Worm (Caenorhabditis elegans): ENCODE results near the gene F18A11.2.
"Not testable (repeated sequence)": the region's sequence is repeated elsewhere in the genome, so short reads cannot be mapped to it uniquely, and the experiment has no call there.

F18A11.2 gene

ce11 chrII:13036717-13037116, 5.2 kb downstream of the F18A11.2 start, which contains the start of gene F18A11.3:
TSS of gene F18A11.3 (minus strand) at chrII:13036841.
- TF ChIP-seq sem-4 (tag; optimal IDR thresholded peaks at IDR 0.05) (no peak), unc-62 (GFP tag; optimal IDR thresholded peaks at IDR 0.05) (no peak), crh-2 (tag; optimal IDR thresholded peaks at IDR 0.05) (peak; percentile 45), nhr-237 (tag; optimal IDR thresholded peaks at IDR 0.05) (no peak), lsy-2 (tag; optimal IDR thresholded peaks at IDR 0.05) (peak in 1 of 2 experiments; percentile 28), unc-55 (GFP tag; optimal IDR thresholded peaks at IDR 0.05) (peak; percentile 6), ZK546.5 (tag; optimal IDR thresholded peaks at IDR 0.05) (no peak), ceh-16 (tag; optimal IDR thresholded peaks at IDR 0.05) (no peak), sma-3 (GFP tag; optimal IDR thresholded peaks at IDR 0.05) (no peak), lin-11 (tag; optimal IDR thresholded peaks at IDR 0.05) (no peak), nhr-129 (tag; optimal IDR thresholded peaks at IDR 0.05) (peak; percentile 31), peb-1 (tag; optimal IDR thresholded peaks at IDR 0.05) (no peak), blmp-1 (tag; optimal IDR thresholded peaks at IDR 0.05; ENCODE audit: insufficient read depth) (no peak), mdl-1 (tag; optimal IDR thresholded peaks at IDR 0.05) (no peak), sma-9 (GFP tag; optimal IDR thresholded peaks at IDR 0.05) (no peak), sma-9 (tag; optimal IDR thresholded peaks at IDR 0.05) (no peak), C34F6.9 (tag; optimal IDR thresholded peaks at IDR 0.05) (peak; percentile 57)

- not testable (repeated sequence) for TF ChIP-seq ama-1 (optimal IDR thresholded peaks at IDR 0.05); nhr-237 (tag; optimal IDR thresholded peaks at IDR 0.05); fos-1 (tag; optimal IDR thresholded peaks at IDR 0.05)
Measured at ce11 chrII:13043433-13044054, 12.0 kb downstream of the F18A11.2 start, which contains the start of gene puf-6. TSS of gene puf-6 (minus strand) at chrII:13043445.

ce11 chrII:13047106-13047505, 15.6 kb downstream of the F18A11.2 start, which contains the start of gene F42G4.7:
TSS of gene F42G4.7 (minus strand) at chrII:13047290.
- TF ChIP-seq C34F6.9, egl-27, ceh-16 (tag; optimal IDR thresholded peaks at IDR 0.05): not testable (repeated sequence)

ce11 chrII:13047609-13048008, 16.1 kb downstream of the F18A11.2 start, which contains the start of gene F42G4.2:
TSS of gene F42G4.2 (plus strand) at chrII:13047909.
- TF ChIP-seq nhr-237, ceh-82, elt-3 (tag; optimal IDR thresholded peaks at IDR 0.05): not testable (repeated sequence)

ce11 chrII:13050050-13050449, 18.6 kb downstream of the F18A11.2 start:
- TF ChIP-seq skn-1 (tag; optimal IDR thresholded peaks at IDR 0.05), result no peak
- no peak for TF ChIP-seq unc-39 (tag; optimal IDR thresholded peaks at IDR 0.05)
- no peak for TF ChIP-seq dmd-4 (tag; optimal IDR thresholded peaks at IDR 0.05)
- TF ChIP-seq peb-1 (tag; optimal IDR thresholded peaks at IDR 0.05), result no peak
- no peak for TF ChIP-seq unc-55 (GFP tag; optimal IDR thresholded peaks at IDR 0.05)
- no peak for TF ChIP-seq lin-13 (GFP tag; optimal IDR thresholded peaks at IDR 0.05)
- TF ChIP-seq blmp-1 (tag; optimal IDR thresholded peaks at IDR 0.05; ENCODE audit: insufficient read depth), result no peak
- TF ChIP-seq snpc-4 (tag; optimal IDR thresholded peaks at IDR 0.05), result peak; percentile 41

ce11 chrII:13053443-13053842, 21.9 kb downstream of the F18A11.2 start:
- TF ChIP-seq blmp-1 (tag; optimal IDR thresholded peaks at IDR 0.05; ENCODE audit: insufficient read depth), result peak; percentile 52
- TF ChIP-seq nhr-21 (tag; optimal IDR thresholded peaks at IDR 0.05), result no peak

ce11 chrII:13056580-13056979, 25.1 kb downstream of the F18A11.2 start, which contains the start of gene zyx-1:
TSS of gene zyx-1 (plus strand) at chrII:13056910.
- TF ChIP-seq nhr-6 (tag; optimal IDR thresholded peaks at IDR 0.05), result no peak
- TF ChIP-seq nhr-25 (tag; optimal IDR thresholded peaks at IDR 0.05), result no peak
